Fruit fly (Drosophila melanogaster) whole organism: ENCODE data around the gene woc.

ENCODE experiments used
- CG8478 ChIP-seq: fragments of >200 bp; optimal IDR thresholded peaks from 2 replicates; lab custom pipeline; 2018; ENCODE audit warnings: inconsistent platforms
- Dll ChIP-seq: fragments of >200 bp; optimal IDR thresholded peaks from 2 replicates; lab custom pipeline; 2017
- psq ChIP-seq: fragments of >200 bp; optimal IDR thresholded peaks from 2 replicates; lab custom pipeline; 2017
- usp ChIP-seq: fragments of >200 bp; optimal IDR thresholded peaks from 2 replicates; lab custom pipeline; 2017; ENCODE audit warnings: missing biosample characterization, missing genetic modification characterization, mixed read lengths

DNA sequence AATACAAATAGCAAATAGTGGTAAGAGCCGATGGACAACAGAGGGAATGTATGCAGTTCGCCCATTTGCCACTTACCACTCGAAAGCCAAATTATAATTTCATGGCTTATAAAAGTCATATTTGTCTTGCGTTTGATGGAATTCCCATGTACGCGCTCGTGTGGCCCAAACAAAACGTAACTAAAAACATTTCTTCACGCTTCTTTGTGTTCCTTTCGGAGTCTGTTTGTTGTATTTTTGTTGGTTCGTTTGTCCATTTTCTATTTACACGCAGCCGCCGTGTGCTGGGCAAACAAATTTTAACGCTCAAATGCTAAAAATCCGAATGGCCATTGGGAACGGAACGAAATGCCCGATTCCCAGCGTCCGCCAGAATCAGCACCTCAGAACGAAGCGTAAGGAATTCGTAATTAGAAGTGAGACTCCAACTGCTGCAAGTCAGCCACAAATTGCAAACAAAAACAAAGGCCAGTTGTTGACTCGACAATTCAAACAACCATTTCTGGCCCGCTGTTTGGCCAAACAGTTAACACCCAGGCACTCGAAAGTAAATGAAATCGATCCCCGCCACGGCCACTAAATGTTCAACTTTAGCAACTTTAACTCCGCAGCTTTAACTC lies 55.0 kb downstream of the woc start:
- no peak for TF ChIP-seq usp (GFP tag; lab: Kevin White, UChicago)
- TF ChIP-seq psq (lab: Kevin White, UChicago), result no peak
- no peak for TF ChIP-seq Dll (lab: Kevin White, UChicago)
- no peak for TF ChIP-seq CG8478 (lab: Kevin White, UChicago)
